Fruit fly (Drosophila melanogaster): ENCODE data around the gene Nph.

Gene Nph

DNA sequence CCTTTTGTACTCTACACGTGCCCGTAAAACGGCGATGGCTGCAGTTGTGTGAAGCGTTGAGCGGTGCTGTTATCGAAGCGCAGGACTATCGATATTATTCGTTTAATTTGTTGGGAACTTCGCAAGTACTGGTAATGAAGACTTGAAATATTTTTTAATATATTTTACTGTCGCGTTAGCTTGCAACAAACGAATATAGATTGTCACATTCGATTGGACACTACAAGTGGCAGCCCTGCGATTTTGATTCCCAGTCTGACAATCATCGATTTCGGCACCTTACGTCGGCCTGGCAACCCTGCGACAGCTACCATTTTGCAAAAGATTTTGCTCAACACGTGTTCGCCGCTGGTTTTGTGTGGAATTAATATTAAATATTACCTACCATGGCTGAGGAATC, at the start of gene Nph, which contains the start of gene Nlp:
Nph (minus strand) TSS at position 214 of the 400 bp plus-strand sequence.
Nlp (plus strand) TSS at position 138 of the 400 bp plus-strand sequence.
- no peak for TF ChIP-seq Sin3A (optimal IDR thresholded peaks at IDR 0.05)
- TF ChIP-seq h (optimal IDR thresholded peaks at IDR 0.05): no peak
- TF ChIP-seq ttk (optimal IDR thresholded peaks at IDR 0.05): no peak
- no peak for TF ChIP-seq insv (optimal IDR thresholded peaks at IDR 0.05)
- TF ChIP-seq Myc (optimal IDR thresholded peaks at IDR 0.05): no peak
- no peak for TF ChIP-seq psq (optimal IDR thresholded peaks at IDR 0.05)

DNA sequence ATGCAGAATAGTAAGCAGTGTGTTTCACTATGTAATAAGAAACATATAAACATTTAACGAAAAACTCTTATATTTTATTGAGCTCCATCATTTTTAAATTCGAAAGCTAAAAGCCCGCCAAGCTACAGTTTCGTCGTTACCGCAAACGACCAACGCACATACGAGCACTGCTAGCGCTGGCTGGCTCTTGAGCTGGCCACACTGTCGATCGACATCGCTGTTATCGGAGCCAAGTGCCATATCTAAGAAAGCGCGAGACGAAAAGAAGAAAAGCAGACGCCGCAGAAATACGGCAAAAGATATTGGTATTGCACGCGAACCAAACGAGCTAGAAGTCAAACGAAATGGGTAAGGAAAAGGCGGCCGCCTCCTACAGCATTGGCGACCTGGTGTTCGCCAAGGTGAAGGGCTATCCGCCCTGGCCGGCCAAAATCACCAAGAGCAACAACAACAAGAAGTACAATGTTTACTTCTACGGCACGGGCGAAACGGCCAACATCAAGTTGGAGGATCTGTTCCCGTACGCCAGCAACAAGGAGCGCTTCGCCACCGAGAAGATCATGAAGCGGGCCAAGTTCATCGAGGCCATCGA, 47.9 kb upstream of the Nph start, which contains the start of gene Jasper:
Jasper (plus strand) TSS at position 60 of the 592 bp plus-strand sequence.
- no peak for TF ChIP-seq h (optimal IDR thresholded peaks at IDR 0.05)
- no peak for TF ChIP-seq Sin3A (optimal IDR thresholded peaks at IDR 0.05)
- no peak for TF ChIP-seq ttk (optimal IDR thresholded peaks at IDR 0.05)
- no peak for TF ChIP-seq insv (optimal IDR thresholded peaks at IDR 0.05)
- TF ChIP-seq psq (optimal IDR thresholded peaks at IDR 0.05): no peak
- no peak for TF ChIP-seq Myc (optimal IDR thresholded peaks at IDR 0.05)

DNA sequence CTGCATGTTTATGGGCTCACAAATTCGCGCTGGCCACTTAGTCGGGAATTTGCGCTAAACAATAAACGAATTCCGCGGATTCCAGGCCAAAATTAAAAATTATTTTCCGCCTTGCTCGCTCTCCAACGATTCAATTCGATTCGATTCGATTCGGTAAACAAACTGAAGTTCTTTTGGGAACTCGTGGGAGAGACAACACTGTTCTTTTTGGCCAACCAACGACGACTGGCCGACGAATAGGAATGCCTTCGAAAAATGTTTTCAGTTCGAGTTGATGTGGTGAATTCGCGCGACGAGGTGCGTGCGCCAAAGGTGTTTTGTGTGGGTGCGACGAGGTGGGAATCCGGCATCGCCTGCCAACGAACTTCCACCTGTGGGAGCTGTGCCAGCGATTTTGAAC, 47.3 kb upstream of the Nph start, which contains the start of gene CG15528:
CG15528 (minus strand) TSS at position 180 of the 400 bp plus-strand sequence.
- TF ChIP-seq Sin3A (optimal IDR thresholded peaks at IDR 0.05): no peak
- TF ChIP-seq Myc (optimal IDR thresholded peaks at IDR 0.05): no peak
- no peak for TF ChIP-seq psq (optimal IDR thresholded peaks at IDR 0.05)
- no peak for TF ChIP-seq ttk (optimal IDR thresholded peaks at IDR 0.05)
- no peak for TF ChIP-seq insv (optimal IDR thresholded peaks at IDR 0.05)
- no peak for TF ChIP-seq h (optimal IDR thresholded peaks at IDR 0.05)

DNA sequence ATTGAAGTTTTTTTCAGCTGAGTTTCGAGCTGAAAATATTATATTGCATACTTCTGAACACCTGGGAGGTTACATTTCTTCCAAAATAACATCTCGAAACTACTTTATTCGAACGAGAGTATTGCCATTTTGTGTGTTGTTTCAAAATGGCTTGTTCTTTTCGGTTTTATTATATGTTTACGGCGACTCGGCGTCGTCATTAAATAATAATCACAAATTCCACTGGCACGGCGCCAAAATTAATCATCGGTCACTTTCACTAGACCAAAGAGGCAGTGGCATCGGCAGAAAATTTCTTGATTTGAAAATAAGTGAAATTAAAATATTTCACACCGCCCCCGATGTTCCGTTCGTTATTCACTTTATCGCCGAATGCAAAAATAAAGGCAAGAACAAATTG, 45.8 kb upstream of the Nph start:
- TF ChIP-seq Sin3A (optimal IDR thresholded peaks at IDR 0.05) (no peak), Myc (optimal IDR thresholded peaks at IDR 0.05) (no peak), h (optimal IDR thresholded peaks at IDR 0.05) (no peak), psq (optimal IDR thresholded peaks at IDR 0.05) (no peak), insv (optimal IDR thresholded peaks at IDR 0.05) (no peak)

DNA sequence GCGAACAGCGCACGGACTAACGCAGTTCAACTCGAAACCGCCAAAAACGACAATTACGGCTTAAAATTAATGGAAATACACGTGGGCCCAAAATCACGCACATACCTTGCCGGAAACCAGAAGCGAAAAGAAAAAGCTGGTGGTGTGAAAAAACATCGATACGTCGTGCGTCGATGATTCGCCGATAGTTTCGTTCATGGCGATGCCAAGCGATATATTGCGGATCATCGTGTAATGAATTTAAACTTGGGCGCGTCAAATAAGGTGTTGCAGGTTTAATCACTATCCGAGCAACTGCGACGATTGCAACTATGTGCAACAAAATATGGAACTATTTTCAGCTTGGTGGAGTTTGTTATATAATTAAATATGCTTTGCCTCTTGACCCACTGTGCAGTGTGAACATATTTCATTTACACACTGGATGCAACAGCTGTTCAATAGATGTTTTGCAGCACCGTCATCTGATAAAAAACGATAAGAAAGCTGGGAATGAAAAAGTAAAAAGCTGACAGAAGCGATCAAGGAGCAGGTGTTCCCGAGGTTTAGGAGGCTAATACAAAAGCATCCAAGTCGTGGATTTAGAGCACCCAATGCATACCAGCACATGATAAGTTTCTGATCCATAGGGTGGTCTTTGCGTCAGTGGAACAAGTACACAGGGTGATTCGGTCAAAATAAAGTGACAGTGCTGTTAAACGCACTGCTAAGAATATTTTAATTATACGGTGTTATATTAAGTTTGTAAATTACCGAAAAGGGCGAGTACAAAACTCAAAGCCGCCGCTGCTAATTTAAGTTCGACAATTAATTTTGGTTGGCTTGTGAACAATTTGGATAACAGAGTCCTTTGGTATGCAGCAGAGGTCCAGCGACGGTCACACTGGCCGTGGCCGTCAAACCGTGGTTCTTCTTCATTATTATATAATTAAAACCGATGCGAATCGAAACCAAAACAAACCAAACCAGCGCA, 41.7 kb upstream of the Nph start, which contains the start of the genes RpL32 and CG7943:
RpL32 (minus strand) TSS at position 133 of the 973 bp plus-strand sequence.
CG7943 (plus strand) TSS at position 442 of the 973 bp plus-strand sequence.
- TF ChIP-seq ttk (optimal IDR thresholded peaks at IDR 0.05): no peak
- no peak for TF ChIP-seq psq (optimal IDR thresholded peaks at IDR 0.05)
- no peak for TF ChIP-seq h (optimal IDR thresholded peaks at IDR 0.05)
- no peak for TF ChIP-seq Myc (optimal IDR thresholded peaks at IDR 0.05)
- TF ChIP-seq insv (optimal IDR thresholded peaks at IDR 0.05): no peak
- TF ChIP-seq Sin3A (optimal IDR thresholded peaks at IDR 0.05): no peak

DNA sequence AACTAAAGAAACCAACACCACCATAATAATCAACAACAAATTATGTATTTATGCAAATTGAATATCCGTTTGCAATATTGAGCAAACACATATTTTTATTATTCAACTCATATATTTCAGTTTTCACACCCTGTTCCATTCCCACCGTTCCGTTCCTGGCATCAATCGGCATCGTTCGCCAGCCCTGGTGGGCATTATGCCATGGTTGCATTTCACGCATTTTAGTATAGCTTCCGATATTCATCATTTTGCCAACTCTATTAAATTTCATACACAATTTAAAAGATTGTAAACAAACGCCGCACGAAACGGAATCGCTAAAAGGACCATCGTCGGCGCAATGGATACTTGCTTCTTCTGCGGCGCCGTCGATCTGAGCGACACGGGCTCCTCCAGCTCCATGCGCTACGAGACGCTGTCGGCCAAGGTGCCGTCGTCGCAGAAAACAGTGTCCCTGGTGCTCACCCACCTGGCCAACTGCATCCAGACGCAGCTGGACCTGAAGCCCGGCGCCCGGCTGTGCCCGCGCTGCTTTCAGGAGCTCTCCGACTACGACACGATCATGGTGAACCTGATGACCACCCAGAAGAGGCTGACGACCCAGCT, 38.6 kb upstream of the Nph start, which contains the start of gene Sry-delta:
Sry-delta (plus strand) TSS at position 203 of the 606 bp plus-strand sequence.
- no peak for TF ChIP-seq psq (optimal IDR thresholded peaks at IDR 0.05)
- no peak for TF ChIP-seq Myc (optimal IDR thresholded peaks at IDR 0.05)
- TF ChIP-seq ttk (optimal IDR thresholded peaks at IDR 0.05): no peak
- no peak for TF ChIP-seq h (optimal IDR thresholded peaks at IDR 0.05)
- TF ChIP-seq insv (optimal IDR thresholded peaks at IDR 0.05): no peak
- no peak for TF ChIP-seq Sin3A (optimal IDR thresholded peaks at IDR 0.05)

DNA sequence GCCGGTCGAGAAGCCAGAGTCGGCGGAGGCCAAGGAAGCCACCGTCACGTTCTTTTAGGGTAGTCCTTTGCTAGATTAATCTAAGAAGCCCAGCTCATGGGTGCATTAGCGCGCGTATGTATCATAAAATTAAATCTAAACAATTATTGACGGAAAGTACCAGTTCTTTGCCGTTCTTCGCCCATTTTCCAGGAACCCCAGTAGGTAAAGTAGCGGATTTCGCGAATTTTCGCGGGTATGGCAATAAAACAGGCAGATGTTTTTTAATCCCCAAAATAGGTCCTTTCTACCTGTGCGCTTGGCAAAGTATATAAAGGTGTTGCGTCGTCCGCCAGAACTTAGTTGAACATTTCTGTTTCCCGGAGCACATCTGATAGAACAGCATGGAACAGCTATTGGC, 36.2 kb upstream of the Nph start:
- no peak for TF ChIP-seq insv (optimal IDR thresholded peaks at IDR 0.05)

DNA sequence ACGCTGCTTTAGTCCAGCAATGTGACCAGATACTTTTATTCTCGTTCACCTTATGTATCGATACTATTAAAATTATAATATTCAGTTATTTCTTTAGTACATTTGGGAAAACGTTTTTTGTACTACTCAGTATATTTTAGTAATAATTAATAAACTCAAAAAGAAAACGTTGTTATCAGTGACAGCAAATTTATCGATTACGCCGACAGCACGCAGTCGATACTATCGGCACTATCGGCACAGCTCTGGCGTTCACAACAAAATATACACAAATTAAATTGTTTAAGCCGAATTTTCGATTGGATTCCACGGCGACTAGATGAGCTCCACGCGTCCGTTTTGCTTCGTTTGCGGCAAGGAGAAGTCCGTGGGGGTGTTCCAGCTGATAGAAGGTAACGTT, 34.8 kb upstream of the Nph start, which contains the start of the genes janA, Sry-alpha and Sry-beta:
janA (minus strand) TSS at position 40 of the 400 bp plus-strand sequence.
Sry-alpha (plus strand) TSS at position 226 of the 400 bp plus-strand sequence.
Sry-beta (plus strand) TSS at position 226 of the 400 bp plus-strand sequence.
- TF ChIP-seq ttk (optimal IDR thresholded peaks at IDR 0.05) (no peak), insv (optimal IDR thresholded peaks at IDR 0.05) (no peak), Myc (optimal IDR thresholded peaks at IDR 0.05) (no peak)

DNA sequence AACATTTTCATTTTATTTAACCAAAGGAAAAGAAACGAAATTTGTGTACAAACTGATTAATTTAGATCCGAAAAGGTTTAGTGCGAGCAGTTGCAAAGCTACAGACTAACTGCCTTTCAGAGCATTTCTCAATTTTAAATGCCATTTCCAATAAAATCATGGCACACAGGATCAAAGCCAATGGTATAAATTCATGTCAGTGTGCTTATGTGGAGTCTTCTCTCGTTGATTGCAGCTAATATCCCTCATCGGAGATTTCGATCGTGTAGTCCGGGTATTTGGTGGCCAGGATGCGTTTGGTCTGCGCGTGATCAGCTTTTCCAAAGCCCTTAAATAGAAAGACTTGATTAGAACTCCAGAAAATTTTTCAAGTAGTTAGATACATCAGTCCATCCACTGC, 34.0 kb upstream of the Nph start, which contains the start of gene janB:
janB (minus strand) TSS at position 101 of the 400 bp plus-strand sequence.
- no peak for TF ChIP-seq ttk (optimal IDR thresholded peaks at IDR 0.05)
- no peak for TF ChIP-seq psq (optimal IDR thresholded peaks at IDR 0.05)
- no peak for TF ChIP-seq h (optimal IDR thresholded peaks at IDR 0.05)
- no peak for TF ChIP-seq Myc (optimal IDR thresholded peaks at IDR 0.05)
- no peak for TF ChIP-seq Sin3A (optimal IDR thresholded peaks at IDR 0.05)
- no peak for TF ChIP-seq insv (optimal IDR thresholded peaks at IDR 0.05)

DNA sequence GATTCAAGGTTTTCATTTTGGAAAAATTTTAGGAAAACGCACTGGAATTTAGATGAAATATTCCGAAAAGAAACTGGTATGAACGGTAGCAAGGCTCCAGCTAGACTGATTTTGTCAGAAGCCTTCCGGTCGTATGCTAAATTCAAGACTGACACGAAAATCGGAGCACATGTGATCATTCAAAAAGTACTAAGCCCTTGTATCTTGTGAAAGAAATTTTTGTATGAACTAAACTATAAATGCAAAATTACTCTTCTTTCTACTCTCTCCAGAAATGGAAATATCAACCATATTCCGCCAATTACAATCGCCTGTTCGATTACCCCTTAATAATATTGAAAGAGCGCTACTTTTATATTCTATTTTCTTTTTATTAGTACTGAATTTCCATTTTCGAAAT, 33.0 kb upstream of the Nph start, which contains the start of gene ocn:
ocn (minus strand) TSS at position 101 of the 400 bp plus-strand sequence.
- TF ChIP-seq h (optimal IDR thresholded peaks at IDR 0.05) (no peak), Sin3A (optimal IDR thresholded peaks at IDR 0.05) (no peak), insv (optimal IDR thresholded peaks at IDR 0.05) (no peak), Myc (optimal IDR thresholded peaks at IDR 0.05) (no peak), ttk (optimal IDR thresholded peaks at IDR 0.05) (no peak), psq (optimal IDR thresholded peaks at IDR 0.05) (no peak)

DNA sequence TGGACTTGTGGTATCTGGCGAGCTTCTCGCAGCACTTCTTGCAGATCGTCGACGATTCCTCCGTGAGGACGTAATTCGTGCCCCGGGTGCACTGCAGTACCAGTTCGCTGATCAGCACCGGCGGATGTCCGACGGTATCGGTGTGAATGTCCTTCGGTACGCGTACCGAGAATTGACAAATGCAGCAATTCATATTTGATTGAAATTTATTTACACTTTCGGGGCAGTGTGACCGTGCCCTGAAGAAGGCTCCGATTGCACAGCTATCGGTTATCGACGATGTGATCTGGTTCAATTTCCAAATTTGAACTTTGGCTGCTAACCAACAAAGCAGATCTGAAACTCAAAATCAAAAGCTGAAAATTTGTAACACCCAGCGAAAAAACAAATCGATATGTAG, 31.9 kb upstream of the Nph start, which contains the start of gene ZIPIC:
ZIPIC (minus strand) TSS at position 262 of the 400 bp plus-strand sequence.
- TF ChIP-seq h (optimal IDR thresholded peaks at IDR 0.05) (no peak), Myc (optimal IDR thresholded peaks at IDR 0.05) (no peak), ttk (optimal IDR thresholded peaks at IDR 0.05) (no peak), Sin3A (optimal IDR thresholded peaks at IDR 0.05) (no peak), insv (optimal IDR thresholded peaks at IDR 0.05) (no peak), psq (optimal IDR thresholded peaks at IDR 0.05) (no peak)
